Worm (Caenorhabditis elegans) whole organism, late embryonic: Measurements from ENCODE around the gene rft-1.

Experiments
- C38D4.7 ChIP-seq: fragments of 200-800 bp; sonication (Bioruptor generic); optimal IDR thresholded peaks from 2 replicates; lab custom pipeline; 2018; ENCODE audit warnings: mild to moderate bottlenecking, missing genetic modification characterization, moderate library complexity, missing compliant biosample characterization
- K02D7.2 ChIP-seq: sonication (generic microtip); optimal IDR thresholded peaks from 2 replicates; lab custom pipeline; 2017; ENCODE audit warnings: mild to moderate bottlenecking, missing genetic modification characterization, missing compliant biosample characterization
- K09A11.1 ChIP-seq: sonication (generic microtip); optimal IDR thresholded peaks from 2 replicates; lab custom pipeline; 2017; ENCODE audit warnings: antibody characterized with exemption, mild to moderate bottlenecking, missing genetic modification characterization, missing compliant biosample characterization; ENCODE audit not compliant: insufficient read depth
- T23F11.4 ChIP-seq: fragments of 200-800 bp; sonication (Bioruptor generic); optimal IDR thresholded peaks from 2 replicates; lab custom pipeline; 2018; ENCODE audit warnings: mild to moderate bottlenecking, missing genetic modification characterization, missing compliant biosample characterization
- Y22D7AL.16 ChIP-seq: sonication (generic microtip); optimal IDR thresholded peaks from 2 replicates; lab custom pipeline; 2016; ENCODE audit warnings: missing genetic modification characterization, missing compliant biosample characterization
- ahr-1 ChIP-seq: sonication (generic microtip); optimal IDR thresholded peaks from 2 replicates; lab custom pipeline; 2016; ENCODE audit warnings: missing genetic modification characterization, missing compliant biosample characterization
- ceh-14 ChIP-seq: sonication (generic microtip); optimal IDR thresholded peaks from 2 replicates; lab custom pipeline; 2016; ENCODE audit warnings: missing genotype, missing genetic modification characterization, missing compliant biosample characterization
- ceh-18 ChIP-seq: sonication (generic microtip); optimal IDR thresholded peaks from 2 replicates; lab custom pipeline; 2016; ENCODE audit warnings: missing genetic modification characterization, missing compliant biosample characterization
- ceh-19 ChIP-seq: fragments of 200-800 bp; sonication (Bioruptor generic); optimal IDR thresholded peaks from 2 replicates; lab custom pipeline; 2018; ENCODE audit warnings: mild to moderate bottlenecking, missing genetic modification characterization, missing compliant biosample characterization
- ceh-22 ChIP-seq: sonication (generic microtip); optimal IDR thresholded peaks from 2 replicates; lab custom pipeline; 2017; ENCODE audit warnings: missing biosample characterization, missing genetic modification characterization
- ceh-24 ChIP-seq: sonication (generic microtip); optimal IDR thresholded peaks from 2 replicates; lab custom pipeline; 2016; ENCODE audit warnings: mild to moderate bottlenecking, missing genetic modification characterization, missing compliant biosample characterization
- ceh-30 ChIP-seq: fragments of 150-350 bp; optimal IDR thresholded peaks from 2 replicates; lab custom pipeline; 2014; ENCODE audit warnings: missing biosample characterization, missing genetic modification characterization
- ceh-34 ChIP-seq: sonication (generic microtip); optimal IDR thresholded peaks from 2 replicates; lab custom pipeline; 2016; ENCODE audit warnings: mild to moderate bottlenecking, missing genetic modification characterization, missing compliant biosample characterization
- ceh-48 ChIP-seq: sonication (generic microtip); optimal IDR thresholded peaks from 2 replicates; lab custom pipeline; 2016; ENCODE audit warnings: missing genetic modification characterization, inconsistent platforms, missing compliant biosample characterization
- ceh-6 ChIP-seq: fragments of 200-800 bp; sonication (Bioruptor generic); optimal IDR thresholded peaks from 2 replicates; lab custom pipeline; 2018; ENCODE audit warnings: mild to moderate bottlenecking, missing genetic modification characterization, missing compliant biosample characterization
- che-1 ChIP-seq: sonication (generic microtip); optimal IDR thresholded peaks from 2 replicates; lab custom pipeline; 2016; ENCODE audit warnings: mild to moderate bottlenecking, missing genetic modification characterization, missing compliant biosample characterization
- dve-1 ChIP-seq: sonication (generic microtip); optimal IDR thresholded peaks from 2 replicates; lab custom pipeline; 2017; ENCODE audit warnings: antibody characterized with exemption, mild to moderate bottlenecking, missing genetic modification characterization, missing compliant biosample characterization
- elt-2 ChIP-seq: sonication (generic microtip); optimal IDR thresholded peaks from 2 replicates; lab custom pipeline; 2016; ENCODE audit warnings: missing genetic modification reagents, missing genetic modification characterization, missing compliant biosample characterization
- eyg-1 ChIP-seq: sonication (generic microtip); optimal IDR thresholded peaks from 2 replicates; lab custom pipeline; 2016; ENCODE audit warnings: missing genotype, missing genetic modification characterization, missing compliant biosample characterization
- gmeb-2 ChIP-seq: sonication (generic microtip); optimal IDR thresholded peaks from 2 replicates; lab custom pipeline; 2016; ENCODE audit warnings: missing genetic modification characterization, inconsistent platforms, missing compliant biosample characterization
- hlh-15 ChIP-seq: sonication (generic microtip); optimal IDR thresholded peaks from 2 replicates; lab custom pipeline; 2016; ENCODE audit warnings: missing genetic modification characterization, missing compliant biosample characterization
- hlh-6 ChIP-seq: sonication (generic microtip); optimal IDR thresholded peaks from 2 replicates; lab custom pipeline; 2016; ENCODE audit warnings: missing genotype, missing genetic modification characterization, missing compliant biosample characterization
- hlh-8 ChIP-seq: sonication (generic microtip); optimal IDR thresholded peaks from 2 replicates; lab custom pipeline; 2016; ENCODE audit warnings: missing genotype, missing genetic modification characterization, missing compliant biosample characterization
- lim-6 ChIP-seq: sonication (generic microtip); optimal IDR thresholded peaks from 2 replicates; lab custom pipeline; 2016; ENCODE audit warnings: missing genetic modification characterization, missing compliant biosample characterization
- nhr-11 ChIP-seq: fragments of 150-350 bp; optimal IDR thresholded peaks from 2 replicates; lab custom pipeline; 2014; ENCODE audit warnings: missing biosample characterization, missing genetic modification characterization
- nhr-232 ChIP-seq: sonication (generic microtip); optimal IDR thresholded peaks from 2 replicates; lab custom pipeline; 2016; ENCODE audit warnings: missing genetic modification characterization, missing compliant biosample characterization
- npax-4 ChIP-seq: sonication (generic microtip); optimal IDR thresholded peaks from 2 replicates; lab custom pipeline; 2016; ENCODE audit warnings: missing genetic modification characterization, missing compliant biosample characterization
- pat-9 ChIP-seq: fragments of 200-800 bp; sonication (Bioruptor generic); optimal IDR thresholded peaks from 2 replicates; lab custom pipeline; 2018; ENCODE audit warnings: mild to moderate bottlenecking, missing genetic modification characterization, moderate library complexity, missing compliant biosample characterization
- pha-4 ChIP-seq: fragments of 150-350 bp; optimal IDR thresholded peaks from 2 replicates; lab custom pipeline; 2018; ENCODE audit warnings: missing biosample characterization, missing genetic modification reagents, missing genetic modification characterization
- pqm-1 ChIP-seq: sonication (generic microtip); optimal IDR thresholded peaks from 2 replicates; lab custom pipeline; 2016; ENCODE audit warnings: missing genetic modification characterization, missing compliant biosample characterization
- pros-1 ChIP-seq: fragments of 150-350 bp; optimal IDR thresholded peaks from 2 replicates; lab custom pipeline; 2014; ENCODE audit warnings: missing biosample characterization, missing genetic modification reagents, missing genetic modification characterization
- sox-2 ChIP-seq: fragments of 200-800 bp; sonication (Bioruptor generic); IDR thresholded peaks from 2 replicates; pipeline ENCODE4 v1.3.6; 2022; ENCODE audit warnings: missing genetic modification reagents, missing genetic modification characterization, missing compliant biosample characterization
- tbx-2 ChIP-seq: sonication (generic microtip); optimal IDR thresholded peaks from 2 replicates; lab custom pipeline; 2016; ENCODE audit warnings: missing genetic modification characterization, missing compliant biosample characterization
- unc-55 ChIP-seq: sonication (generic microtip); optimal IDR thresholded peaks from 2 replicates; lab custom pipeline; 2017; ENCODE audit warnings: missing biosample characterization, missing genetic modification reagents, missing genetic modification characterization
- unc-86 ChIP-seq: sonication (generic microtip); optimal IDR thresholded peaks from 2 replicates; lab custom pipeline; 2016; ENCODE audit warnings: missing genetic modification characterization, missing compliant biosample characterization
- zip-5 ChIP-seq: sonication (generic microtip); optimal IDR thresholded peaks from 2 replicates; lab custom pipeline; 2016; ENCODE audit warnings: missing genetic modification characterization, missing compliant biosample characterization

Gene rft-1

DNA sequence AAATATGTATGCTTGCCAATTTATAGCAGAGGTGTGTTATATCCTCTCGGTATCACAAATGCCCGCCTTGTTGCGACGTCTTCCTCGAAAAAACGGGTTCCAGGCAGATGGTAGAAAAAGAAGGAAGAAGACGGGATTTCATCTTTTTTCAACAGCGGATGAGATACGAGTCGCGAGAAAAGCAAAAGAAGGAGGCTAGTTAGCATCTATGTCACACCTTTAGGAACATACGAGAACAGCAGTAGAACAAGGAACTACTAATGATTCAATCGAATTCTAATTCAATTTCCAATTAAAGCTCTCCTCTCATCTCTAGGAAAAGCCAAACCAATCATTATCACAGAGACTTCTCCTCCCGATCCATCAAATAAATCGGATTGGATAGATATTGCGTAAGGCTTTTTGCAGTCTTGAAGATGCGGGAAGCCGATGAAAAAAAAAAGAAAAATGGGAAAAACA, 28.4 kb downstream of the rft-1 start, which contains the start of gene grl-5:
TSS of gene grl-5 (minus strand) at position 51 of the 459 bp plus-strand sequence.
- no peak for TF ChIP-seq pha-4 (tag; lab: Kevin White, UChicago)
- TF ChIP-seq pros-1, result no peak
- no peak for TF ChIP-seq T23F11.4 (GFP tag; lab: Kevin White, UChicago)
- TF ChIP-seq pqm-1 (tag; lab: Kevin White, UChicago), result no peak
- TF ChIP-seq ceh-34, result no peak
- TF ChIP-seq ceh-6 (GFP tag; lab: Kevin White, UChicago), result no peak
- TF ChIP-seq gmeb-2 (tag; lab: Kevin White, UChicago), result no peak

DNA sequence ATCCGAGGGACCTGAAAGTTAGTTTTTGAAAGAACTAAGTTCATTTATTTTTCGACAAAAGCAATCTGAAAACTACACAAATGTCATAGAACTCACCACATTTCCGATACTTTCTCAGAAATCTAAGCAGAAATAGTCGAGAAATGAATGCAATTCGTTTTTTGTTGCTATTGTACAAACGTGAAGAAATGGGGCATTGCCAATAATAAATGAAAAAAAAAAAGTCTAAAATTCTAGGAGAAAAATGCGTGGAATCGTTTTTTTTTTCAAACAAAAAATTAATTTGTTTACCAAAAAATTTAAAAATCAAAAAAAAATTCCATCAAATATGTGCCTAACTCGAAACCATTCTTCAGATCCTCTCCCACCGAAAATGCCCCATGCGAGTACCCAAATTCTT, 31.3 kb downstream of the rft-1 start, which contains the start of gene Y47D7A.17:
TSS of gene Y47D7A.17 (minus strand) at position 101 of the 400 bp plus-strand sequence.
- TF ChIP-seq ceh-19 (no peak), nhr-232 (tag; lab: Kevin White, UChicago) (no peak), C38D4.7 (GFP tag; lab: Kevin White, UChicago) (no peak), pqm-1 (tag; lab: Kevin White, UChicago) (no peak), ceh-48 (no peak), K02D7.2 (tag; lab: Kevin White, UChicago) (no peak), sox-2 (GFP tag; lab: Robert Waterston, UW) (no peak), nhr-11 (tag; lab: Kevin White, UChicago) (no peak), unc-86 (tag; lab: Kevin White, UChicago) (no peak), dve-1 (tag; lab: Kevin White, UChicago) (no peak), Y22D7AL.16 (no peak), ceh-14 (tag; lab: Kevin White, UChicago) (no peak), K09A11.1 (tag; lab: Kevin White, UChicago) (no peak), zip-5 (no peak)

ce11 chrV:4410643-4411042, 32.4 kb downstream of the rft-1 start, which contains the start of gene Y47D7A.3:
Gene Y47D7A.3, plus strand, starts transcription at chrV:4410943.
- no peak for TF ChIP-seq ceh-24
- TF ChIP-seq sox-2 (GFP tag; lab: Robert Waterston, UW), result no peak
- no peak for TF ChIP-seq pat-9 (tag; lab: Kevin White, UChicago)
- TF ChIP-seq Y22D7AL.16, result no peak
- no peak for TF ChIP-seq ahr-1 (tag; lab: Kevin White, UChicago)
- no peak for TF ChIP-seq C38D4.7 (GFP tag; lab: Kevin White, UChicago)
- no peak for TF ChIP-seq hlh-15 (tag; lab: Kevin White, UChicago)
- no peak for TF ChIP-seq nhr-11 (tag; lab: Kevin White, UChicago)
- no peak for TF ChIP-seq lim-6 (tag; lab: Kevin White, UChicago)
- TF ChIP-seq pha-4 (tag; lab: Kevin White, UChicago), result no peak
- TF ChIP-seq tbx-2 (tag; lab: Kevin White, UChicago), result no peak
- TF ChIP-seq hlh-6 (tag; lab: Kevin White, UChicago), result no peak

ce11 chrV:4407519-4407918, 35.5 kb downstream of the rft-1 start, which contains the start of gene nhr-118:
Gene nhr-118, plus strand, starts transcription at chrV:4407819.
- TF ChIP-seq ceh-19 (no peak), zip-5 (no peak), lim-6 (tag; lab: Kevin White, UChicago) (no peak), pha-4 (tag; lab: Kevin White, UChicago) (no peak)

ce11 chrV:4401865-4402264, 41.2 kb downstream of the rft-1 start, which contains the start of gene F13A2.5:
Gene F13A2.5, minus strand, starts transcription at chrV:4401965.
- TF ChIP-seq ceh-18 (tag; lab: Kevin White, UChicago) (no peak), ceh-48 (no peak), zip-5 (no peak), lim-6 (tag; lab: Kevin White, UChicago) (no peak), pat-9 (tag; lab: Kevin White, UChicago) (no peak), elt-2 (no peak), unc-55 (GFP tag; lab: Kevin White, UChicago) (no peak), ceh-30 (tag; lab: Kevin White, UChicago) (no peak), sox-2 (GFP tag; lab: Robert Waterston, UW) (no peak), hlh-8 (tag; lab: Kevin White, UChicago) (no peak), eyg-1 (tag; lab: Kevin White, UChicago) (no peak), pqm-1 (tag; lab: Kevin White, UChicago) (no peak), pros-1 (no peak), pha-4 (tag; lab: Kevin White, UChicago) (no peak), ceh-19 (no peak), npax-4 (no peak), che-1 (tag; lab: Kevin White, UChicago) (no peak), ceh-22 (no peak)
